Fruit fly (Drosophila melanogaster): ENCODE data around the gene Golgin104.

Golgin104 gene

dm6 chr3L:16381184-16381797, 29.5 kb upstream of the Golgin104 start, which contains the start of gene Agpat4 (continued):
- TF ChIP-seq CG11504 (tag; optimal IDR thresholded peaks at IDR 0.05) (no peak), Sry-β (GFP tag; optimal IDR thresholded peaks at IDR 0.05) (no peak), Six4 (GFP tag; optimal IDR thresholded peaks at IDR 0.05) (no peak), oc (tag; optimal IDR thresholded peaks at IDR 0.05) (no peak), CG3726 (GFP tag; IDR thresholded peaks at IDR 0.05) (no peak), Doc3 (GFP tag; IDR thresholded peaks at IDR 0.05; ENCODE audit: partially characterized antibody) (no peak), Dip3 (GFP tag; optimal IDR thresholded peaks at IDR 0.05) (no peak), Doc2 (GFP tag; IDR thresholded peaks at IDR 0.05) (no peak), CG4707 (GFP tag; optimal IDR thresholded peaks at IDR 0.05) (no peak), lbe (GFP tag; optimal IDR thresholded peaks at IDR 0.05) (no peak), Atf-2 (GFP tag; optimal IDR thresholded peaks at IDR 0.05) (no peak), CG17385 (GFP tag; optimal IDR thresholded peaks at IDR 0.05) (no peak), Ptx1 (GFP tag; IDR thresholded peaks at IDR 0.05) (no peak), CG11560 (tag; IDR thresholded peaks at IDR 0.05) (no peak), CG10654 (GFP tag; optimal IDR thresholded peaks at IDR 0.05) (no peak), wdn (GFP tag; IDR thresholded peaks at IDR 0.05) (no peak), vvl (GFP tag; IDR thresholded peaks at IDR 0.05) (no peak), CG13296 (GFP tag; optimal IDR thresholded peaks at IDR 0.05) (no peak), CG17612 (GFP tag; IDR thresholded peaks at IDR 0.05) (no peak), CG1792 (GFP tag; optimal IDR thresholded peaks at IDR 0.05) (no peak), CG17328 (GFP tag; IDR thresholded peaks at IDR 0.05) (no peak), usp (GFP tag; optimal IDR thresholded peaks at IDR 0.05) (no peak), sens (GFP tag) (peak; percentile 60), CG8089 (GFP tag; optimal IDR thresholded peaks at IDR 0.05) (no peak), Nf-YC (tag; optimal IDR thresholded peaks at IDR 0.05) (no peak), Mad (GFP tag; optimal IDR thresholded peaks at IDR 0.05) (no peak), gsb (GFP tag; IDR thresholded peaks at IDR 0.05) (no peak), vfl (GFP tag; optimal IDR thresholded peaks at IDR 0.05) (no peak), stc (GFP tag; IDR thresholded peaks at IDR 0.05) (no peak)

- peak; percentile 67 for TF ChIP-seq CG7556 (GFP tag; optimal IDR thresholded peaks at IDR 0.05)
- TF ChIP-seq CG2875 (GFP tag; optimal IDR thresholded peaks at IDR 0.05), result peak; percentile 19
- peak; percentile 88 for TF ChIP-seq lab (GFP tag; optimal IDR thresholded peaks at IDR 0.05)
- peak; percentile 70 for TF ChIP-seq Hsf (GFP tag; optimal IDR thresholded peaks at IDR 0.05)
- TF ChIP-seq CG8388 (GFP tag; optimal IDR thresholded peaks at IDR 0.05), result peak; percentile 57
- TF ChIP-seq CG11085 (GFP tag; IDR thresholded peaks at IDR 0.05), result peak; percentile 53
- peak; percentile 36 for TF ChIP-seq CG11398 (GFP tag; optimal IDR thresholded peaks at IDR 0.05)
- TF ChIP-seq tin (GFP tag; optimal IDR thresholded peaks at IDR 0.05), result peak; percentile 63
- no peak for TF ChIP-seq CG7987 (GFP tag; optimal IDR thresholded peaks at IDR 0.05)
- TF ChIP-seq nau (GFP tag; optimal IDR thresholded peaks at IDR 0.05), result peak; percentile 67
- TF ChIP-seq sr (GFP tag; IDR thresholded peaks at IDR 0.05), result no peak
- peak; percentile 45 for TF ChIP-seq CG10274 (GFP tag; optimal IDR thresholded peaks at IDR 0.05)
- TF ChIP-seq CG10431 (GFP tag; optimal IDR thresholded peaks at IDR 0.05), result no peak
- TF ChIP-seq pita (GFP tag; optimal IDR thresholded peaks at IDR 0.05), result no peak
- TF ChIP-seq Ada2b (GFP tag; IDR thresholded peaks at IDR 0.05), result 0 out of 2 replicates have a peak, but pooled peaks have one; percentile 36
- peak; percentile 74 to 75 for TF ChIP-seq Pdp1 (GFP tag; optimal IDR thresholded peaks at IDR 0.05)
- TF ChIP-seq HLH54F (GFP tag; optimal IDR thresholded peaks at IDR 0.05), result peak; percentile 58
- TF ChIP-seq CG5245 (GFP tag; optimal IDR thresholded peaks at IDR 0.05), result peak; percentile 49
- peak; percentile 41 for TF ChIP-seq Atf3 (GFP tag; optimal IDR thresholded peaks at IDR 0.05)
- TF ChIP-seq zfh2 (GFP tag; optimal IDR thresholded peaks at IDR 0.05), result peak; percentile 65
- TF ChIP-seq az2 (GFP tag; optimal IDR thresholded peaks at IDR 0.05), result peak; percentile 57
- TF ChIP-seq kay (GFP tag; optimal IDR thresholded peaks at IDR 0.05), result peak; percentile 25
- TF ChIP-seq dati (GFP tag; IDR thresholded peaks at IDR 0.05), result no peak
- TF ChIP-seq C15 (GFP tag; IDR thresholded peaks at IDR 0.05), result no peak
These were observed 29.0 kb upstream of the Golgin104 start for dm6 chr3L:16380770-16381169.
